Fruit fly (Drosophila melanogaster) whole organism, embryonic: ENCODE measurements around the gene sordd2.

Experiments
- Abd-B ChIP-seq: fragments of 200-800 bp; sonication (Bioruptor generic); optimal IDR thresholded peaks from 2 replicates; lab custom pipeline; 2018; ENCODE audit warnings: missing biosample characterization, mild to moderate bottlenecking, missing genetic modification characterization, moderate library complexity
- Atf6 ChIP-seq: fragments of 200-800 bp; sonication (Bioruptor generic); IDR thresholded peaks from 2 replicates; pipeline ENCODE4 v1.3.6; 2022; ENCODE audit warnings: missing biosample characterization, missing genetic modification characterization
- B-H1 ChIP-seq: fragments of 200-800 bp; sonication (Bioruptor generic); IDR thresholded peaks from 3 replicates; pipeline ENCODE4 v1.3.6; 2022; ENCODE audit warnings: missing biosample characterization, missing genetic modification characterization
- CG10209 ChIP-seq: fragments of 200-800 bp; sonication (Bioruptor generic); optimal IDR thresholded peaks from 3 replicates; lab custom pipeline; 2017; ENCODE audit warnings: missing biosample characterization, mild to moderate bottlenecking, missing genetic modification characterization, missing genetic modification reagents
- CG11696 ChIP-seq: fragments of 200-800 bp; sonication (Bioruptor generic); IDR thresholded peaks from 2 replicates; pipeline ENCODE4 v1.3.6; 2022; ENCODE audit warnings: missing biosample characterization, missing genetic modification characterization
- CG12104 ChIP-seq: fragments of 200-800 bp; sonication (Bioruptor generic); optimal IDR thresholded peaks from 3 replicates; lab custom pipeline; 2016; ENCODE audit warnings: missing biosample characterization, missing genetic modification characterization
- CG12744 ChIP-seq: fragments of 200-800 bp; sonication (Bioruptor generic); optimal IDR thresholded peaks from 2 replicates; lab custom pipeline; 2016; ENCODE audit warnings: missing biosample characterization, missing genetic modification characterization
- CG14965 ChIP-seq: fragments of 200-800 bp; sonication (Bioruptor generic); optimal IDR thresholded peaks from 2 replicates; lab custom pipeline; 2016; ENCODE audit warnings: missing biosample characterization, missing genetic modification characterization, borderline replicate concordance
- CG1529 ChIP-seq: fragments of 200-800 bp; sonication (Bioruptor generic); optimal IDR thresholded peaks from 3 replicates; lab custom pipeline; 2018; ENCODE audit warnings: missing biosample characterization, missing genetic modification characterization
- CG15479 ChIP-seq: fragments of 200-800 bp; sonication (Bioruptor generic); optimal IDR thresholded peaks from 3 replicates; lab custom pipeline; 2019; ENCODE audit warnings: missing biosample characterization, mild to moderate bottlenecking, missing genetic modification characterization, moderate library complexity
- CG18011 ChIP-seq: fragments of 200-800 bp; sonication (Bioruptor generic); optimal IDR thresholded peaks from 2 replicates; lab custom pipeline; 2017; ENCODE audit warnings: missing biosample characterization, missing genetic modification characterization, mild to moderate bottlenecking, moderate library complexity, missing genotype
- CG18764 ChIP-seq: fragments of 200-800 bp; sonication (Bioruptor generic); optimal IDR thresholded peaks from 3 replicates; lab custom pipeline; 2016; ENCODE audit warnings: missing biosample characterization, missing genetic modification characterization
- CG2889 ChIP-seq: fragments of 200-800 bp; sonication (Bioruptor generic); IDR thresholded peaks from 3 replicates; pipeline ENCODE4 v1.3.6; 2022; ENCODE audit warnings: missing biosample characterization, missing genetic modification characterization
- CG32532 ChIP-seq: fragments of 200-800 bp; sonication (Bioruptor generic); IDR thresholded peaks from 2 replicates; pipeline ENCODE4 v1.3.6; 2022; ENCODE audit warnings: missing biosample characterization, missing genetic modification characterization
- CG32767 ChIP-seq: fragments of 200-800 bp; sonication (Bioruptor generic); IDR thresholded peaks from 2 replicates; pipeline ENCODE4 v1.3.6; 2022; ENCODE audit warnings: missing biosample characterization, missing genetic modification characterization
- CG34376 ChIP-seq: fragments of 200-800 bp; sonication (Bioruptor generic); optimal IDR thresholded peaks from 2 replicates; lab custom pipeline; 2018; ENCODE audit warnings: missing biosample characterization, mild to moderate bottlenecking, missing genetic modification characterization
- CG3995 ChIP-seq: fragments of 200-800 bp; sonication (Bioruptor generic); optimal IDR thresholded peaks from 3 replicates; lab custom pipeline; 2016; ENCODE audit warnings: missing biosample characterization, missing genetic modification characterization
- CG5953 ChIP-seq: fragments of 200-800 bp; sonication (Bioruptor generic); IDR thresholded peaks from 2 replicates; pipeline ENCODE4 v1.3.6; 2022; ENCODE audit warnings: missing biosample characterization, missing genetic modification characterization
- CG7839 ChIP-seq: fragments of 200-800 bp; sonication (Bioruptor generic); optimal IDR thresholded peaks from 3 replicates; lab custom pipeline; 2018; ENCODE audit warnings: missing biosample characterization, mild to moderate bottlenecking, missing genetic modification characterization, moderate library complexity
- CG8290 ChIP-seq, 3 experiments: fragments of 200-800 bp; sonication (Bioruptor generic); optimal IDR thresholded peaks; 2 replicates each; lab custom pipeline; 2016 to 2019; ENCODE audit warnings: missing biosample characterization in 3 of 3, missing genetic modification characterization in 3 of 3, mild to moderate bottlenecking in 2 of 3, moderate library complexity in 1 of 3
- CG9797 ChIP-seq: fragments of 200-800 bp; sonication (Bioruptor generic); optimal IDR thresholded peaks from 3 replicates; lab custom pipeline; 2018; ENCODE audit warnings: missing biosample characterization, mild to moderate bottlenecking, missing genetic modification characterization
- CG9817 ChIP-seq: fragments of 200-800 bp; sonication (Bioruptor generic); optimal IDR thresholded peaks from 2 replicates; lab custom pipeline; 2018; ENCODE audit warnings: missing biosample characterization, mild to moderate bottlenecking, missing genetic modification characterization, moderate library complexity
- D ChIP-seq, 2 experiments: fragments of 200-800 bp in 1 of 2; fragments of >200 bp in 1 of 2; sonication (Bioruptor generic) in 1 of 2; optimal IDR thresholded peaks; 2 replicates in 1 of 2; 3 replicates in 1 of 2; lab custom pipeline; 2017; ENCODE audit warnings: mild to moderate bottlenecking in 1 of 2, missing biosample characterization in 1 of 2, missing genetic modification characterization in 1 of 2, missing genetic modification reagents in 1 of 2
- Dip3 ChIP-seq: fragments of 200-800 bp; sonication (Bioruptor generic); optimal IDR thresholded peaks from 3 replicates; lab custom pipeline; 2016; ENCODE audit warnings: missing biosample characterization, missing genetic modification characterization
- Dll ChIP-seq: fragments of 200-800 bp; sonication (Bioruptor generic); IDR thresholded peaks from 4 replicates; pipeline ENCODE4 v1.3.6; 2022; ENCODE audit warnings: missing biosample characterization, missing genetic modification characterization; ENCODE audit not compliant: partially characterized antibody
- E2f1 ChIP-seq: fragments of 200-800 bp; sonication (Bioruptor generic); IDR thresholded peaks from 2 replicates; pipeline ENCODE4 v1.3.6; 2022; ENCODE audit warnings: missing biosample characterization, missing genetic modification characterization
- Gsc ChIP-seq: fragments of 200-800 bp; sonication (Bioruptor generic); IDR thresholded peaks from 2 replicates; pipeline ENCODE4 v1.3.6; 2022; ENCODE audit warnings: missing biosample characterization, missing genetic modification characterization
- HLH4C ChIP-seq: fragments of 200-800 bp; sonication (Bioruptor generic); IDR thresholded peaks from 3 replicates; pipeline ENCODE4 v1.3.6; 2022; ENCODE audit warnings: missing biosample characterization, missing genetic modification characterization; ENCODE audit not compliant: partially characterized antibody
- Kr ChIP-seq: fragments of 200-800 bp; sonication (Bioruptor generic); optimal IDR thresholded peaks from 2 replicates; lab custom pipeline; 2017; ENCODE audit warnings: missing biosample characterization, mild to moderate bottlenecking, missing genetic modification characterization
- MTF-1 ChIP-seq: fragments of 200-800 bp; sonication (Bioruptor generic); optimal IDR thresholded peaks from 2 replicates; lab custom pipeline; 2018; ENCODE audit warnings: missing biosample characterization, mild to moderate bottlenecking, missing genetic modification characterization, borderline replicate concordance
- Ptx1 ChIP-seq: fragments of 200-800 bp; sonication (Bioruptor generic); IDR thresholded peaks from 2 replicates; pipeline ENCODE4 v1.3.6; 2022; ENCODE audit warnings: missing biosample characterization, missing genetic modification characterization
- Ravus ChIP-seq: fragments of 200-800 bp; sonication (Bioruptor generic); IDR thresholded peaks from 2 replicates; pipeline ENCODE4 v1.3.6; 2022; ENCODE audit warnings: missing biosample characterization, missing genetic modification characterization
- Spps ChIP-seq: fragments of 200-800 bp; sonication (Bioruptor generic); optimal IDR thresholded peaks from 2 replicates; lab custom pipeline; 2018; ENCODE audit warnings: missing biosample characterization, mild to moderate bottlenecking, missing genetic modification characterization
- Taf1 ChIP-seq: fragments of 200-800 bp; sonication (Bioruptor generic); IDR thresholded peaks from 2 replicates; pipeline ENCODE4 v1.3.6; 2022; ENCODE audit warnings: missing biosample characterization, missing genetic modification characterization
- br ChIP-seq: fragments of >200 bp; optimal IDR thresholded peaks from 2 replicates; lab custom pipeline; 2017
- corto ChIP-seq: fragments of 200-800 bp; sonication (Bioruptor generic); optimal IDR thresholded peaks from 2 replicates; lab custom pipeline; 2016; ENCODE audit warnings: missing biosample characterization, mild to moderate bottlenecking, missing genetic modification characterization, moderate library complexity
- disco-r ChIP-seq: fragments of 200-800 bp; sonication (Bioruptor generic); optimal IDR thresholded peaks from 2 replicates; lab custom pipeline; 2016; ENCODE audit warnings: missing biosample characterization, missing genetic modification characterization
- fd64A ChIP-seq: fragments of 200-800 bp; sonication (Bioruptor generic); optimal IDR thresholded peaks from 3 replicates; lab custom pipeline; 2018; ENCODE audit warnings: missing biosample characterization, mild to moderate bottlenecking, missing genetic modification characterization
- h ChIP-seq: fragments of >200 bp; optimal IDR thresholded peaks from 2 replicates; lab custom pipeline; 2017
- inv ChIP-seq: fragments of 200-800 bp; sonication (Bioruptor generic); IDR thresholded peaks from 2 replicates; pipeline ENCODE4 v1.3.6; 2022; ENCODE audit warnings: missing biosample characterization, missing genetic modification characterization; ENCODE audit not compliant: partially characterized antibody
- jing ChIP-seq: fragments of 200-800 bp; sonication (Bioruptor generic); optimal IDR thresholded peaks from 2 replicates; lab custom pipeline; 2018; ENCODE audit warnings: missing biosample characterization, mild to moderate bottlenecking, missing genetic modification characterization
- kay ChIP-seq: fragments of 200-800 bp; sonication (Bioruptor generic); optimal IDR thresholded peaks from 2 replicates; lab custom pipeline; 2016; ENCODE audit warnings: missing biosample characterization, missing genetic modification characterization
- knrl ChIP-seq: fragments of 200-800 bp; sonication (Bioruptor generic); IDR thresholded peaks from 3 replicates; pipeline ENCODE4 v1.3.6; 2022; ENCODE audit warnings: missing biosample characterization, missing genetic modification characterization; ENCODE audit not compliant: partially characterized antibody
- row ChIP-seq: fragments of 200-800 bp; sonication (Bioruptor generic); IDR thresholded peaks from 3 replicates; pipeline ENCODE4 v1.3.6; 2022; ENCODE audit warnings: missing biosample characterization, missing genetic modification characterization
- sc ChIP-seq, 3 experiments: fragments of >200 bp in 2 of 3; fragments of 200-800 bp in 1 of 3; sonication (Bioruptor generic) in 1 of 3; optimal IDR thresholded peaks; 2 replicates in 2 of 3; 3 replicates in 1 of 3; lab custom pipeline; 2017; ENCODE audit warnings: mild to moderate bottlenecking in 1 of 3, missing biosample characterization in 1 of 3, missing genetic modification characterization in 1 of 3, missing genetic modification reagents in 1 of 3
- sisA ChIP-seq: fragments of 200-800 bp; sonication (Bioruptor generic); IDR thresholded peaks from 2 replicates; pipeline ENCODE4 v1.3.6; 2022; ENCODE audit warnings: missing biosample characterization, missing genetic modification characterization
- sob ChIP-seq: fragments of 200-800 bp; sonication (Bioruptor generic); IDR thresholded peaks from 2 replicates; pipeline ENCODE4 v1.3.6; 2022; ENCODE audit warnings: missing biosample characterization, missing genetic modification characterization
- toy ChIP-seq: fragments of 200-800 bp; sonication (Bioruptor generic); IDR thresholded peaks from 2 replicates; pipeline ENCODE4 v1.3.6; 2022; ENCODE audit warnings: missing biosample characterization, missing genetic modification characterization

Gene sordd2

dm6 chrX:15788235-15789187 is 10.5 kb downstream of the sordd2 start, which contains the start of gene Rhp (continued):
- no peak for TF ChIP-seq sisA (GFP tag; lab: Robert Waterston, UW)
- no peak for TF ChIP-seq Dll (GFP tag; lab: Robert Waterston, UW)
- no peak for TF ChIP-seq Ravus (GFP tag; lab: Robert Waterston, UW)
- TF ChIP-seq CG5953 (GFP tag; lab: Robert Waterston, UW), result no peak
- no peak for TF ChIP-seq CG18011
- TF ChIP-seq sob (GFP tag; lab: Robert Waterston, UW), result no peak
- TF ChIP-seq Ptx1 (GFP tag; lab: Robert Waterston, UW), result no peak
- no peak for TF ChIP-seq Abd-B
- no peak for TF ChIP-seq sc (optimal IDR thresholded peaks at IDR 0.05; lab: Kevin White, UChicago)
- no peak for TF ChIP-seq sc (GFP tag; optimal IDR thresholded peaks at IDR 0.05; lab: Kevin White, UChicago)
- no peak for TF ChIP-seq CG32532
- no peak; the same call in 2 of the 3 replicates for TF ChIP-seq B-H1 (GFP tag; lab: Robert Waterston, UW)
- TF ChIP-seq CG34376 (GFP tag; lab: Kevin White, UChicago), result no peak
- no peak for TF ChIP-seq CG2889 (GFP tag; lab: Robert Waterston, UW)
- no peak for TF ChIP-seq CG9817
- TF ChIP-seq knrl (GFP tag; lab: Robert Waterston, UW), result no peak
- no peak for TF ChIP-seq Spps (tag; lab: Kevin White, UChicago)
- no peak for TF ChIP-seq Taf1
- TF ChIP-seq inv, result no peak
- peak; percentile 32 for TF ChIP-seq CG12104 (GFP tag; lab: Kevin White, UChicago)
- no peak; the same call in 1 of the 2 replicates for TF ChIP-seq E2f1 (GFP tag; lab: Robert Waterston, UW)
- TF ChIP-seq CG7839 (tag; lab: Kevin White, UChicago), result no peak
- no peak for TF ChIP-seq Atf6 (GFP tag; lab: Robert Waterston, UW)
- no peak for TF ChIP-seq CG14965 (GFP tag; lab: Kevin White, UChicago)
- peak; percentile 51 for TF ChIP-seq CG3995 (GFP tag; lab: Kevin White, UChicago)
- TF ChIP-seq disco-r (GFP tag; lab: Kevin White, UChicago), result no peak
- peak; percentile 32; the same call in 2 of the 3 replicates for TF ChIP-seq row
- no peak for TF ChIP-seq Gsc (GFP tag; lab: Robert Waterston, UW)
- peak; percentile 83 for TF ChIP-seq MTF-1 (GFP tag; lab: Kevin White, UChicago)
- peak; percentile 17 for TF ChIP-seq CG18764 (GFP tag; lab: Kevin White, UChicago)
- no peak for TF ChIP-seq D (optimal IDR thresholded peaks at IDR 0.05; lab: Kevin White, UChicago)
- peak; percentile 43 for TF ChIP-seq D (GFP tag; optimal IDR thresholded peaks at IDR 0.05; lab: Kevin White, UChicago)
- peak; percentile 35 for TF ChIP-seq fd64A
- no peak for TF ChIP-seq CG11696 (GFP tag; lab: Robert Waterston, UW)
- TF ChIP-seq br, result no peak
- no peak for TF ChIP-seq corto (GFP tag; lab: Kevin White, UChicago)
- no peak for TF ChIP-seq jing (GFP tag; lab: Kevin White, UChicago)
- no peak for TF ChIP-seq Dip3
- TF ChIP-seq h, result no peak
- TF ChIP-seq kay (GFP tag; lab: Kevin White, UChicago), result no peak
- TF ChIP-seq CG8290 (GFP tag; optimal IDR thresholded peaks at IDR 0.05; lab: Kevin White, UChicago), result no peak
- TF ChIP-seq CG8290 (tag; optimal IDR thresholded peaks at IDR 0.05; lab: Kevin White, UChicago), result peak in 1 of 2 experiments; percentile 84
- TF ChIP-seq CG15479 (GFP tag; lab: Kevin White, UChicago), result no peak
- TF ChIP-seq CG1529 (GFP tag; lab: Kevin White, UChicago), result peak; percentile 51
- no peak for TF ChIP-seq CG12744 (GFP tag; lab: Kevin White, UChicago)
- TF ChIP-seq CG10209 (GFP tag; lab: Kevin White, UChicago), result peak; percentile 43
- TF ChIP-seq CG32767 (GFP tag; lab: Robert Waterston, UW), result no peak
- TF ChIP-seq Kr, result no peak
- peak; percentile 61 for TF ChIP-seq CG9797 (GFP tag; lab: Kevin White, UChicago)
- TF ChIP-seq toy, result no peak
- TF ChIP-seq HLH4C (GFP tag; lab: Robert Waterston, UW), result peak; percentile 23; the same call in 1 of the 3 replicates
